Worm (Caenorhabditis elegans) whole organism, mixed stage, embryonic: ENCODE measurements around the gene twk-4.

Experiments
- ceh-39 ChIP-seq: fragments of 150-350 bp; optimal IDR thresholded peaks from 2 replicates; lab custom pipeline; 2014; ENCODE audit warnings: missing biosample characterization, missing genetic modification characterization
- ceh-43 ChIP-seq: fragments of 200-800 bp; sonication (Bioruptor generic); optimal IDR thresholded peaks from 2 replicates; lab custom pipeline; 2018; ENCODE audit warnings: mild to moderate bottlenecking, missing genetic modification characterization, moderate library complexity, missing compliant biosample characterization
- ceh-83 ChIP-seq: fragments of 200-800 bp; sonication (Bioruptor generic); optimal IDR thresholded peaks from 2 replicates; lab custom pipeline; 2018; ENCODE audit warnings: mild to moderate bottlenecking, missing genetic modification characterization, missing compliant biosample characterization
- elt-1 ChIP-seq: sonication (generic microtip); optimal IDR thresholded peaks from 2 replicates; lab custom pipeline; 2017; ENCODE audit warnings: missing genetic modification characterization, mild to moderate bottlenecking, missing compliant biosample characterization, antibody characterized with exemption, moderate library complexity, borderline replicate concordance; ENCODE audit not compliant: insufficient read depth
- lin-13 ChIP-seq: fragments of 150-350 bp; optimal IDR thresholded peaks from 2 replicates; lab custom pipeline; 2014; ENCODE audit warnings: missing biosample characterization, missing genetic modification characterization
- lsy-2 ChIP-seq: fragments of 150-350 bp; optimal IDR thresholded peaks from 2 replicates; lab custom pipeline; 2014; ENCODE audit warnings: missing biosample characterization, missing genetic modification characterization
- nhr-237 ChIP-seq: fragments of 150-350 bp; optimal IDR thresholded peaks from 2 replicates; lab custom pipeline; 2014; ENCODE audit warnings: missing biosample characterization, missing genetic modification characterization
- snpc-4 ChIP-seq: fragments of 150-350 bp; optimal IDR thresholded peaks from 2 replicates; lab custom pipeline; 2014; ENCODE audit warnings: missing biosample characterization, missing genetic modification characterization
- sptf-1 ChIP-seq: sonication (generic microtip); optimal IDR thresholded peaks from 2 replicates; lab custom pipeline; 2017; ENCODE audit warnings: mild to moderate bottlenecking, missing genetic modification characterization, moderate library complexity, missing compliant biosample characterization
- unc-39 ChIP-seq: fragments of 150-350 bp; optimal IDR thresholded peaks from 2 replicates; lab custom pipeline; 2014; ENCODE audit warnings: missing biosample characterization, missing genetic modification characterization
- unc-62 ChIP-seq: fragments of 150-350 bp; optimal IDR thresholded peaks from 2 replicates; lab custom pipeline; 2014; ENCODE audit warnings: missing biosample characterization, missing genetic modification reagents, missing genetic modification characterization
- ztf-11 ChIP-seq: fragments of 150-350 bp; optimal IDR thresholded peaks from 2 replicates; lab custom pipeline; 2014; ENCODE audit warnings: missing biosample characterization, missing genetic modification characterization

DNA sequence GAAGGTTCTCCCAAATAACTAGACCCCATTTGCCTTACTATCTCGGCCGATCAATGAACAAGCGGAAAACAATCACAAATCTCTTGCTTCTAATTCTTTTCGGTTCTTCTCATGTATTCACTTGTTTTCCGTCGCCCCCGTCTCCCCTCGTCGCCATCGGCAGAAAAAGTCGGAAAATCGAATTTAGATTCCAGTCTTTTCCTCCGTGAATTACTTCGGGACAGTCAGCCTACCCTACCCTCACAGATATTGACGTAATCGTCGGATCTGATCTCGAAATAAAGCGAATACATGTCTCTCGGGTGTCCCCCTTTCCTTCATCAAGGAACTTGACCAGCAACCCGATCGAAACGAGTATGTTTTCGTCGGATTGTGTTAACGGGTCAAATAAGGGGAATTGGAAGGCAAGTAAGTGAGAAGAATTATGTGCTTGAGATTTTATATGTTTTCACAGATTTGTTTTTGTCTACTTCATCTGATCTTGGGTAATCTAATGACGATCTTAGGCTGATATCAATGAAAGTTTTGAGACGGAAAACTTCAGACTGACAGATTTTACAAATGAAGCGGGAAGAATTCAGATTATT is 3.5 kb downstream of the twk-4 start:
- TF ChIP-seq unc-62 (GFP tag; lab: Kevin White, UChicago) = no peak
- TF ChIP-seq unc-39 (tag; lab: Kevin White, UChicago) = no peak
- no peak for TF ChIP-seq lin-13 (tag; lab: Kevin White, UChicago)
- no peak for TF ChIP-seq ceh-39 (tag; lab: Kevin White, UChicago)
- no peak for TF ChIP-seq lsy-2 (tag; lab: Kevin White, UChicago)
- TF ChIP-seq ceh-43 (GFP tag; lab: Kevin White, UChicago) = no peak
- no peak for TF ChIP-seq sptf-1 (tag; lab: Kevin White, UChicago)
- TF ChIP-seq snpc-4 (tag; lab: Kevin White, UChicago) = no peak
- TF ChIP-seq ceh-83 (GFP tag; lab: Kevin White, UChicago) = no peak
- TF ChIP-seq ztf-11 (tag; lab: Kevin White, UChicago) = no peak
- peak; percentile 71 for TF ChIP-seq elt-1 (tag; lab: Kevin White, UChicago)
- TF ChIP-seq nhr-237 (tag; lab: Kevin White, UChicago) = no peak
